Fruit fly (Drosophila melanogaster) whole organism, prepupa: Measurements from ENCODE around the gene Rev1.

Source experiments
- Blimp-1 ChIP-seq: fragments of 200-800 bp; sonication (Bioruptor generic); optimal IDR thresholded peaks from 3 replicates; lab custom pipeline; 2017; ENCODE audit warnings: missing biosample characterization, missing genetic modification characterization, mild to moderate bottlenecking, moderate library complexity, missing genetic modification reagents
- CG4318 ChIP-seq: fragments of 200-800 bp; sonication (Bioruptor generic); optimal IDR thresholded peaks from 3 replicates; lab custom pipeline; 2017; ENCODE audit warnings: missing biosample characterization, mild to moderate bottlenecking, missing genetic modification characterization
- Gug ChIP-seq: fragments of 200-800 bp; sonication (Bioruptor generic); IDR thresholded peaks from 2 replicates; pipeline ENCODE4 v1.3.6; 2022; ENCODE audit warnings: missing biosample characterization, missing genetic modification characterization
- esn ChIP-seq: fragments of 200-800 bp; sonication (Bioruptor generic); optimal IDR thresholded peaks from 2 replicates; lab custom pipeline; 2016; ENCODE audit warnings: missing biosample characterization, mild to moderate bottlenecking, missing genetic modification characterization, moderate library complexity

DNA sequence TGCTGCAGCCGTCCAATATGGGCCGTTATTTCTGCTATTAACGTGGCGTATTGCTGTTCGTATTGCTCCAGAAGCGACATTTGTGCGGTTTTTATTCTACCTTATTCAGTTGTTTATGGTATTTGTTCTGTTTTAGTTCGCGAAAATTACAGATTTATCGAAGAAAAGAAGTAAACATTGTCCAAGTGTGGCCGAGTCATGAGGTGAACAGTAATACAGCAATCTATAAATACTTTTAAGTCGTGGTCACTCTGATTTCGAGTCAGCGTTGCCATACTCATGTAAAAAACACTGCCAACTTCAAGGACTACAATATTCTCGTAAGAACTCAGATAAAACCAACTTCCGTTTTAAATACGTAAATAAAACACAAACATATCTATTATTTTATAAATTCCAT is 38.5 kb downstream of the Rev1 start, which contains the start of gene Vti1a:
- TF ChIP-seq Gug (GFP tag; lab: Robert Waterston, UW) (no peak), CG4318 (GFP tag; lab: Kevin White, UChicago) (no peak), esn (GFP tag; lab: Kevin White, UChicago) (no peak), Blimp-1 (GFP tag; lab: Kevin White, UChicago) (no peak)
